Worm (Caenorhabditis elegans) whole organism, early embryonic: ENCODE measurements around the gene zipt-3.

ENCODE experiments used
- aly-1 ChIP-seq: sonication (generic microtip); optimal IDR thresholded peaks from 2 replicates; lab custom pipeline; 2016; ENCODE audit warnings: missing genetic modification characterization, missing compliant biosample characterization
- ama-1 ChIP-seq: fragments of 150-350 bp; optimal IDR thresholded peaks from 2 replicates; lab custom pipeline; 2014
- ceh-36 ChIP-seq: sonication (generic microtip); optimal IDR thresholded peaks from 2 replicates; lab custom pipeline; 2016; ENCODE audit warnings: missing genetic modification characterization, inconsistent platforms, missing compliant biosample characterization
- ets-7 ChIP-seq: sonication (generic microtip); optimal IDR thresholded peaks from 2 replicates; lab custom pipeline; 2016; ENCODE audit warnings: missing genotype, missing genetic modification characterization, missing compliant biosample characterization
- flt-1 ChIP-seq: fragments of 200-800 bp; sonication (Bioruptor generic); IDR thresholded peaks from 2 replicates; pipeline ENCODE4 v1.3.6; 2022; ENCODE audit warnings: missing genetic modification characterization, missing compliant biosample characterization
- hnd-1 ChIP-seq: sonication (generic microtip); optimal IDR thresholded peaks from 2 replicates; lab custom pipeline; 2016; ENCODE audit warnings: missing genetic modification characterization, missing compliant biosample characterization
- scrt-1 ChIP-seq: fragments of 200-800 bp; sonication (Bioruptor generic); IDR thresholded peaks from 2 replicates; pipeline ENCODE4 v1.3.6; 2022; ENCODE audit warnings: missing genetic modification characterization, missing compliant biosample characterization
- sea-1 ChIP-seq: fragments of 200-800 bp; sonication (Bioruptor generic); conservative IDR thresholded peaks from 2 replicates; pipeline ENCODE4 v1.3.6; 2022; ENCODE audit warnings: missing genetic modification characterization, missing compliant biosample characterization
- tbx-11 ChIP-seq: fragments of 200-800 bp; sonication (Bioruptor generic); IDR thresholded peaks from 2 replicates; pipeline ENCODE4 v1.3.6; 2022; ENCODE audit warnings: missing genetic modification characterization, missing compliant biosample characterization

DNA sequence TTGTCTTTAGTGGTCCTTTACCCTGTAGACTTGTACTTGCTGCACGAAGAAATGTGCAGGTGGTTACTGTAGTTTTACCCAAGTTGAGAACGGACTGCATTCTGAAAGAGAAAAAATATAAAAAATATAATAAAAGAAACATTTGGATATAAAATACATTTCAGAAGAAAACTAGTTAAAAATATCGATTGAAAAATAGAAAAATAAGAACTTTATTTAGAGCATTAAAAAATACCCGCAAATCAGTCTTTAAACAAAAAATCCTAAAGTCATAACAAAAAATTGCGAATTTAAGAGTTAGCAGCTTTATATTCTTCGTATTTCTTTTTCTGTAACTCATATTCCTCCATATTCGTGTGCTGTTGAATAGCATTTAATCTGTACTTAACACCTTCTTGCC is 49.1 kb upstream of the zipt-3 start, which contains the start of gene C25H3.7:
- TF ChIP-seq ceh-36 (tag; lab: Kevin White, UChicago) (no peak), tbx-11 (GFP tag; lab: Robert Waterston, UW) (no peak), hnd-1 (tag; lab: Kevin White, UChicago) (no peak), aly-1 (tag; lab: Kevin White, UChicago) (no peak), ama-1 (lab: Kevin White, UChicago) (no peak), ets-7 (no peak), flt-1 (GFP tag; lab: Robert Waterston, UW) (no peak), sea-1 (GFP tag; lab: Robert Waterston, UW) (no peak), scrt-1 (GFP tag; lab: Robert Waterston, UW) (no peak)
